Fruit fly (Drosophila melanogaster): ENCODE measurements around the gene Zip71B.

Zip71B gene

DNA sequence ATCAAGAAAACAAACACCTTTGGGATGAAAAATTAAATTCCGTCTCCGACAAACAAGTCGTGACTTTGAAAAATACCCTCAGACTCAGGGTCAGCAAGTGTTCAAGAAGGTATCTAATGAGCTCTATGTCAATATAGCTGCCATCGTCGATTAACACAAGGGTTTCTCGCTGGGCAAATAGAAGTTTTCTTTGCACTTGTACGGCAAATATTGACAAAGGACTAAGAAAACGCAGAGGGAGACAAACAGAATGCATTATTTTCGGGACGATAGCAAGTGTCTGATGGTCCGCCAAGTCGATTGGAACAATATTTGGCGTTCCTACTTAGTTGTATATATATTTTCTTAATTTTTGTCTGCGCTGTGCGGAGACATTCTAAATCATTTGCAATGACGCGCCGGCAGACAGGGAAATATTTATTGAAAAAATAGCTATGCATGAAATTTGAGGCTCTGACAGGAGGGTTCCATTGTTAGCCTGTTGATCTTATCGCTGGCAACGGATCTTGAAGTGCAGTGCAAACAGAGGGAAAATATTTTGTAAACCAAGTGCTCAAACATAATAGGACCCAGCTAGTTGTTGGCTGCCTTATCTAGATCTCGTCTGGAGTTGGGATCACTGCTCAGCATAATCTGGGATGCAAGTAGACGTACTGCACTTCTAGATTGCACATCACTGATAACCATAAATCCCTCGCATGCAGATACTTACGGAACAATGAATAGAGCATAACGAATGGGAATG lies 35.6 kb upstream of the Zip71B start (continued):
- TF ChIP-seq MESR4 (GFP tag; optimal IDR thresholded peaks at IDR 0.05) (no peak), CG17361 (GFP tag; IDR thresholded peaks at IDR 0.05) (peak; percentile 42; the same call in 2 of the 3 replicates), slou (GFP tag; optimal IDR thresholded peaks at IDR 0.05) (no peak), lmd (GFP tag; IDR thresholded peaks at IDR 0.05) (no peak), disco-r (GFP tag; optimal IDR thresholded peaks at IDR 0.05) (no peak), Nf-YA (GFP tag; IDR thresholded peaks at IDR 0.05) (no peak), unpg (GFP tag; optimal IDR thresholded peaks at IDR 0.05) (peak; percentile 24), Six4 (GFP tag; optimal IDR thresholded peaks at IDR 0.05) (no peak), lbe (GFP tag; optimal IDR thresholded peaks at IDR 0.05) (no peak), Bdp1 (GFP tag; optimal IDR thresholded peaks at IDR 0.05) (no peak), CG3281 (GFP tag; optimal IDR thresholded peaks at IDR 0.05) (no peak), C15 (GFP tag; IDR thresholded peaks at IDR 0.05) (no peak), MBD-R2 (GFP tag; IDR thresholded peaks at IDR 0.05) (no peak), CG11560 (tag; IDR thresholded peaks at IDR 0.05) (no peak), Hand (GFP tag; optimal IDR thresholded peaks at IDR 0.05) (no peak), CG31388 (GFP tag; optimal IDR thresholded peaks at IDR 0.05) (no peak), HLH54F (GFP tag; optimal IDR thresholded peaks at IDR 0.05) (no peak), CG17359 (tag; optimal IDR thresholded peaks at IDR 0.05) (no peak), CG30431 (GFP tag; optimal IDR thresholded peaks at IDR 0.05) (no peak), btn (GFP tag; optimal IDR thresholded peaks at IDR 0.05) (no peak), CG6813 (GFP tag; optimal IDR thresholded peaks at IDR 0.05) (peak; percentile 87), HLHmδ (GFP tag; optimal IDR thresholded peaks at IDR 0.05) (peak; percentile 18), sens-2 (GFP tag; IDR thresholded peaks at IDR 0.05) (no peak), jigr1 (GFP tag; IDR thresholded peaks at IDR 0.05) (no peak), luna (GFP tag; optimal IDR thresholded peaks at IDR 0.05) (no peak), Mes4 (GFP tag; optimal IDR thresholded peaks at IDR 0.05) (peak; percentile 6), sna (GFP tag; IDR thresholded peaks at IDR 0.05; ENCODE audit: partially characterized antibody) (no peak), vfl (GFP tag; optimal IDR thresholded peaks at IDR 0.05) (no peak), trh (GFP tag; optimal IDR thresholded peaks at IDR 0.05) (no peak), tll (GFP tag; optimal IDR thresholded peaks at IDR 0.05) (peak in 1 of 2 experiments; percentile 98), hkb (optimal IDR thresholded peaks at IDR 0.05) (no peak), hkb (GFP tag; IDR thresholded peaks at IDR 0.05) (no peak), CG4617 (GFP tag; optimal IDR thresholded peaks at IDR 0.05; ENCODE audit: borderline replicate concordance) (no peak), amos (GFP tag; IDR thresholded peaks at IDR 0.05; ENCODE audit: partially characterized antibody) (no peak), Sox100B (GFP tag; optimal IDR thresholded peaks at IDR 0.05) (no peak), CG2875 (GFP tag; optimal IDR thresholded peaks at IDR 0.05) (peak; percentile 51), odd (GFP tag; optimal IDR thresholded peaks at IDR 0.05) (peak; percentile 37), ranshi (GFP tag; IDR thresholded peaks at IDR 0.05) (no peak), CG12236 (GFP tag; optimal IDR thresholded peaks at IDR 0.05) (peak; percentile 37), fu2 (GFP tag; optimal IDR thresholded peaks at IDR 0.05) (no peak), H2.0 (GFP tag; IDR thresholded peaks at IDR 0.05) (no peak), ase (GFP tag; IDR thresholded peaks at IDR 0.05) (no peak), CG8089 (GFP tag; optimal IDR thresholded peaks at IDR 0.05) (no peak), CG31224 (GFP tag; IDR thresholded peaks at IDR 0.05) (no peak), CG11093 (GFP tag; IDR thresholded peaks at IDR 0.05) (no peak), eve (GFP tag; optimal IDR thresholded peaks at IDR 0.05) (no peak), CG3407 (GFP tag; optimal IDR thresholded peaks at IDR 0.05) (no peak), CG7556 (GFP tag; optimal IDR thresholded peaks at IDR 0.05) (peak; percentile 38), PHDP (tag; optimal IDR thresholded peaks at IDR 0.05) (no peak), Med (GFP tag) (no peak), CG6272 (GFP tag; IDR thresholded peaks at IDR 0.05) (no peak)
